Worm (Caenorhabditis elegans): ENCODE data around the gene ugt-32.

DNA sequence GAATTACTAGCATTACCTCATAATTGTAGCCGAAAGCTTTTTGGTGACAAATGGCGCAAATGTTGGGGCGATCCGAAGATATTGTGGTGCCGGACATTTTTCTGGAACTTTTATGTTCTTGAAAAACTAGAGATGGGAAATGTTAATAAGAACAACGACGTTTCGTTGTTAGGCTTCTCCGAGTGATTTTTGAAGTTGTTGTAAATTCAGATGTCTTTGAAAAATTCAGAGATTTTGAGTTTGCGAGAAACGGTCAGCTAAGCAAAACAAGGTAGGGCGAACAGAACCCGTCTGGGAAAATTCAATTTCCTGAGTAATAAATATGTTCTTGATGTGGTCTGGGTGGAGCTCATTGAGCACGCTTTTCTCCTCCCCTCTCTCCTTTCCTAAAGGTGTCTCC, 42.3 kb upstream of the ugt-32 start, which contains the start of gene nhr-124:
- no peak for TF ChIP-seq ztf-11 (tag; optimal IDR thresholded peaks at IDR 0.05)
- no peak for TF ChIP-seq lin-13 (GFP tag; optimal IDR thresholded peaks at IDR 0.05)
- no peak for TF ChIP-seq irx-1 (tag; optimal IDR thresholded peaks at IDR 0.05)
- no peak for TF ChIP-seq unc-62 (GFP tag; optimal IDR thresholded peaks at IDR 0.05)
- TF ChIP-seq rnt-1 (tag; optimal IDR thresholded peaks at IDR 0.05), result no peak
- no peak for TF ChIP-seq nhr-19 (GFP tag; conservative IDR thresholded peaks at IDR 0.05)
- TF ChIP-seq ceh-88 (GFP tag; IDR thresholded peaks at IDR 0.05), result no peak
- TF ChIP-seq nhr-237 (tag; optimal IDR thresholded peaks at IDR 0.05), result no peak
- no peak for TF ChIP-seq Y116A8C.19 (tag; optimal IDR thresholded peaks at IDR 0.05; ENCODE audit: borderline replicate concordance)
- TF ChIP-seq aly-2 (tag; optimal IDR thresholded peaks at IDR 0.05), result no peak
- TF ChIP-seq ama-1 (optimal IDR thresholded peaks at IDR 0.05), result no peak
